Worm (Caenorhabditis elegans): ENCODE results near the gene C25F9.10.

ce11 chrV:19436307-19436706 is 30.8 kb downstream of the C25F9.10 start, which contains the start of gene C25F9.14:
- no peak for TF ChIP-seq nhr-28 (tag; optimal IDR thresholded peaks at IDR 0.05)
- no peak for TF ChIP-seq fkh-4 (tag; optimal IDR thresholded peaks at IDR 0.05; ENCODE audit: borderline replicate concordance)
- no peak for TF ChIP-seq mdl-1 (tag; optimal IDR thresholded peaks at IDR 0.05)
- no peak for TF ChIP-seq skn-1 (tag; optimal IDR thresholded peaks at IDR 0.05)
- TF ChIP-seq egl-27 (tag; optimal IDR thresholded peaks at IDR 0.05) = no peak
- no peak for TF ChIP-seq ama-1 (optimal IDR thresholded peaks at IDR 0.05)
- no peak for TF ChIP-seq nhr-90 (tag; optimal IDR thresholded peaks at IDR 0.05; ENCODE audit: poor library complexity)
- TF ChIP-seq lin-39 (tag; optimal IDR thresholded peaks at IDR 0.05) = no peak
- TF ChIP-seq sptf-1 (tag; optimal IDR thresholded peaks at IDR 0.05) = no peak
